Worm (Caenorhabditis elegans) whole organism, L4 larva: Measurements from ENCODE around the gene spe-45.

Experiments used
- F10B5.3 ChIP-seq: sonication (generic microtip); optimal IDR thresholded peaks from 2 replicates; lab custom pipeline; 2016; ENCODE audit warnings: mild to moderate bottlenecking, missing genetic modification characterization, missing compliant biosample characterization
- F49E8.2 ChIP-seq: sonication (generic microtip); optimal IDR thresholded peaks from 2 replicates; lab custom pipeline; 2016; ENCODE audit warnings: missing compliant biosample characterization, mild to moderate bottlenecking, missing genetic modification characterization, borderline replicate concordance
- T20F7.1 ChIP-seq: fragments of 200-800 bp; sonication (Bioruptor generic); optimal IDR thresholded peaks from 2 replicates; lab custom pipeline; 2018; ENCODE audit warnings: mild to moderate bottlenecking, missing genetic modification characterization, missing compliant biosample characterization
- ZK546.5 ChIP-seq, 2 experiments: sonication (generic microtip); optimal IDR thresholded peaks; 2 replicates each; lab custom pipeline; 2017; ENCODE audit warnings: missing biosample characterization in 2 of 2, missing genetic modification characterization in 2 of 2
- aha-1 ChIP-seq: fragments of 150-350 bp; peaks from one replicate; lab custom pipeline; 2014; ENCODE audit warnings: missing biosample characterization, missing genetic modification characterization
- aly-2 ChIP-seq: sonication (generic microtip); optimal IDR thresholded peaks from 2 replicates; lab custom pipeline; 2018; ENCODE audit warnings: missing biosample characterization, missing genetic modification characterization
- attf-4 ChIP-seq: sonication (generic microtip); optimal IDR thresholded peaks from 3 replicates; lab custom pipeline; 2017; ENCODE audit warnings: missing biosample characterization, missing genetic modification characterization
- ceh-20 ChIP-seq: fragments of 200-800 bp; sonication (Bioruptor generic); IDR thresholded peaks from 2 replicates; pipeline ENCODE4 v1.3.6; 2022; ENCODE audit warnings: missing genetic modification reagents, missing genetic modification characterization, missing compliant biosample characterization
- ceh-44 ChIP-seq: fragments of 200-800 bp; sonication (Bioruptor generic); IDR thresholded peaks from 2 replicates; pipeline ENCODE4 v1.3.6; 2022; ENCODE audit warnings: missing genetic modification reagents, missing genetic modification characterization, missing compliant biosample characterization
- daf-12 ChIP-seq: fragments of 150-350 bp; optimal IDR thresholded peaks from 2 replicates; lab custom pipeline; 2014; ENCODE audit warnings: missing biosample characterization, missing genetic modification reagents, missing genetic modification characterization
- daf-16 ChIP-seq, 3 experiments: sonication (generic microtip); optimal IDR thresholded peaks; 2 replicates each; lab custom pipeline; 2016 to 2017; ENCODE audit warnings: missing genetic modification characterization in 3 of 3, missing genetic modification reagents in 3 of 3, mild to moderate bottlenecking in 2 of 3, missing compliant biosample characterization in 2 of 3, missing biosample characterization in 1 of 3, moderate library complexity in 1 of 3
- dmd-6 ChIP-seq: fragments of 200-800 bp; sonication (Bioruptor generic); IDR thresholded peaks from 2 replicates; pipeline ENCODE4 v1.3.6; 2022; ENCODE audit warnings: missing genetic modification reagents, missing genetic modification characterization, missing compliant biosample characterization
- duxl-1 ChIP-seq: sonication (generic microtip); optimal IDR thresholded peaks from 2 replicates; lab custom pipeline; 2016; ENCODE audit warnings: mild to moderate bottlenecking, missing genetic modification characterization, moderate library complexity, missing compliant biosample characterization; ENCODE audit not compliant: poor library complexity
- egl-43 ChIP-seq: fragments of 200-800 bp; sonication (Bioruptor generic); IDR thresholded peaks from 2 replicates; pipeline ENCODE4 v1.3.6; 2022; ENCODE audit warnings: missing genetic modification reagents, missing genetic modification characterization, missing compliant biosample characterization
- fkh-10 ChIP-seq: fragments of 150-350 bp; optimal IDR thresholded peaks from 2 replicates; lab custom pipeline; 2014; ENCODE audit warnings: missing biosample characterization, missing genetic modification reagents, missing genetic modification characterization
- fos-1 ChIP-seq: fragments of 150-350 bp; optimal IDR thresholded peaks from 2 replicates; lab custom pipeline; 2014; ENCODE audit warnings: missing biosample characterization, missing genetic modification characterization
- gei-8 ChIP-seq: fragments of 200-800 bp; sonication (Bioruptor generic); optimal IDR thresholded peaks from 2 replicates; lab custom pipeline; 2018; ENCODE audit warnings: mild to moderate bottlenecking, missing genetic modification characterization, missing compliant biosample characterization
- hlh-30 ChIP-seq: sonication (generic microtip); optimal IDR thresholded peaks from 2 replicates; lab custom pipeline; 2017; ENCODE audit warnings: antibody characterized with exemption, mild to moderate bottlenecking, missing genetic modification characterization, missing compliant biosample characterization; ENCODE audit not compliant: insufficient read depth
- jun-1 ChIP-seq: fragments of 150-350 bp; optimal IDR thresholded peaks from 2 replicates; lab custom pipeline; 2014; ENCODE audit warnings: missing biosample characterization, missing genetic modification reagents, missing genetic modification characterization
- lin-29 ChIP-seq: fragments of 200-800 bp; sonication (Bioruptor generic); IDR thresholded peaks from 2 replicates; pipeline ENCODE4 v1.3.6; 2022; ENCODE audit warnings: missing genetic modification reagents, missing genetic modification characterization, missing compliant biosample characterization
- lin-38 ChIP-seq: fragments of 200-800 bp; sonication (Bioruptor generic); IDR thresholded peaks from 2 replicates; pipeline ENCODE4 v1.3.6; 2022; ENCODE audit warnings: missing genetic modification reagents, missing genetic modification characterization, missing compliant biosample characterization
- lin-39 ChIP-seq: fragments of 150-350 bp; optimal IDR thresholded peaks from 2 replicates; lab custom pipeline; 2014; ENCODE audit warnings: missing biosample characterization, missing genetic modification reagents, missing genetic modification characterization
- lir-3 ChIP-seq: sonication (generic microtip); optimal IDR thresholded peaks from 2 replicates; lab custom pipeline; 2016; ENCODE audit warnings: mild to moderate bottlenecking, missing genetic modification characterization, missing compliant biosample characterization
- mdt-29 ChIP-seq: fragments of 200-800 bp; sonication (Bioruptor generic); IDR thresholded peaks from 2 replicates; pipeline ENCODE4 v1.3.6; 2022; ENCODE audit warnings: missing genetic modification reagents, missing genetic modification characterization, missing compliant biosample characterization
- mep-1 ChIP-seq: fragments of 150-350 bp; sonication (generic microtip); optimal IDR thresholded peaks from 3 replicates; lab custom pipeline; 2014; ENCODE audit warnings: missing biosample characterization, missing genetic modification characterization
- mxl-2 ChIP-seq: fragments of 200-800 bp; sonication (Bioruptor generic); conservative IDR thresholded peaks from 2 replicates; pipeline ENCODE4 v1.3.6; 2022; ENCODE audit warnings: missing genetic modification reagents, missing genetic modification characterization, missing compliant biosample characterization
- nhr-111 ChIP-seq: fragments of 200-800 bp; sonication (Bioruptor generic); optimal IDR thresholded peaks from 2 replicates; lab custom pipeline; 2018; ENCODE audit warnings: mild to moderate bottlenecking, missing genetic modification characterization, missing compliant biosample characterization
- nhr-237 ChIP-seq: sonication (generic microtip); optimal IDR thresholded peaks from 2 replicates; lab custom pipeline; 2017; ENCODE audit warnings: missing biosample characterization, missing genetic modification characterization
- nhr-25 ChIP-seq: sonication (generic microtip); optimal IDR thresholded peaks from 2 replicates; lab custom pipeline; 2017; ENCODE audit warnings: missing genetic modification characterization, mild to moderate bottlenecking, missing compliant biosample characterization, antibody characterized with exemption, moderate library complexity, borderline replicate concordance; ENCODE audit not compliant: insufficient read depth
- nhr-28 ChIP-seq: fragments of 150-350 bp; optimal IDR thresholded peaks from 2 replicates; lab custom pipeline; 2014; ENCODE audit warnings: missing biosample characterization, missing genetic modification characterization
- nhr-41 ChIP-seq: fragments of 200-800 bp; sonication (Bioruptor generic); IDR thresholded peaks from 2 replicates; pipeline ENCODE4 v1.3.6; 2022; ENCODE audit warnings: missing genetic modification reagents, missing genetic modification characterization, missing compliant biosample characterization
- nhr-48 ChIP-seq: sonication (generic microtip); optimal IDR thresholded peaks from 2 replicates; lab custom pipeline; 2016; ENCODE audit warnings: mild to moderate bottlenecking, missing genetic modification characterization, missing compliant biosample characterization
- nhr-6 ChIP-seq: fragments of 150-350 bp; optimal IDR thresholded peaks from 2 replicates; lab custom pipeline; 2014; ENCODE audit warnings: missing biosample characterization, missing genetic modification characterization
- nhr-76 ChIP-seq: fragments of 150-350 bp; optimal IDR thresholded peaks from 2 replicates; lab custom pipeline; 2014; ENCODE audit warnings: missing biosample characterization, missing genetic modification characterization
- nhr-77 ChIP-seq: fragments of 150-350 bp; optimal IDR thresholded peaks from 2 replicates; lab custom pipeline; 2014; ENCODE audit warnings: missing biosample characterization, missing genetic modification characterization
- pha-4 ChIP-seq, 2 experiments: fragments of 150-350 bp in 1 of 2; fragments of 200-800 bp in 1 of 2; sonication (Bioruptor generic) in 1 of 2; IDR thresholded peaks in 1 of 2; optimal IDR thresholded peaks in 1 of 2; 2 replicates each; pipeline versions ENCODE4 v1.3.6 to Lab custom; 2014 to 2022; ENCODE audit warnings: missing genetic modification characterization in 2 of 2, missing genetic modification reagents in 2 of 2, missing biosample characterization in 1 of 2, missing compliant biosample characterization in 1 of 2
- php-3 ChIP-seq: fragments of 200-800 bp; sonication (Bioruptor generic); IDR thresholded peaks from 2 replicates; pipeline ENCODE4 v1.3.6; 2022; ENCODE audit warnings: missing genetic modification reagents, missing genetic modification characterization, missing compliant biosample characterization
- pqm-1 ChIP-seq: sonication (generic microtip); optimal IDR thresholded peaks from 2 replicates; lab custom pipeline; 2017; ENCODE audit warnings: missing biosample characterization, missing genetic modification characterization
- rbr-2 ChIP-seq: sonication (generic microtip); optimal IDR thresholded peaks from 2 replicates; lab custom pipeline; 2016; ENCODE audit warnings: missing genotype, missing genetic modification characterization, missing compliant biosample characterization
- saeg-2 ChIP-seq: fragments of 200-800 bp; sonication (Bioruptor generic); IDR thresholded peaks from 2 replicates; pipeline ENCODE4 v1.3.6; 2022; ENCODE audit warnings: missing genetic modification reagents, missing genetic modification characterization, missing compliant biosample characterization
- sdz-12 ChIP-seq: fragments of 200-800 bp; sonication (Bioruptor generic); optimal IDR thresholded peaks from 2 replicates; lab custom pipeline; 2018; ENCODE audit warnings: mild to moderate bottlenecking, missing genetic modification characterization, missing compliant biosample characterization
- snpc-1.2 ChIP-seq: fragments of 200-800 bp; sonication (Bioruptor generic); IDR thresholded peaks from 2 replicates; pipeline ENCODE4 v1.3.6; 2022; ENCODE audit warnings: missing genetic modification reagents, missing genetic modification characterization, missing compliant biosample characterization
- spr-1 ChIP-seq: sonication (generic microtip); optimal IDR thresholded peaks from 2 replicates; lab custom pipeline; 2016; ENCODE audit warnings: mild to moderate bottlenecking, missing genetic modification characterization, missing compliant biosample characterization
- spr-3 ChIP-seq: fragments of 200-800 bp; sonication (Bioruptor generic); optimal IDR thresholded peaks from 2 replicates; lab custom pipeline; 2018; ENCODE audit warnings: mild to moderate bottlenecking, missing genetic modification characterization, missing compliant biosample characterization
- tag-97 ChIP-seq: fragments of 200-800 bp; sonication (Bioruptor generic); IDR thresholded peaks from 2 replicates; pipeline ENCODE4 v1.3.6; 2022; ENCODE audit warnings: missing genetic modification characterization, missing compliant biosample characterization
- unc-130 ChIP-seq: sonication (generic microtip); optimal IDR thresholded peaks from 2 replicates; lab custom pipeline; 2016; ENCODE audit warnings: missing genetic modification reagents, missing genetic modification characterization, missing compliant biosample characterization
- unc-39 ChIP-seq: sonication (generic microtip); optimal IDR thresholded peaks from 2 replicates; lab custom pipeline; 2017; ENCODE audit warnings: missing biosample characterization, missing genetic modification characterization
- zfp-3 ChIP-seq: fragments of 200-800 bp; sonication (Bioruptor generic); conservative IDR thresholded peaks from 2 replicates; pipeline ENCODE4 v1.3.6; 2022; ENCODE audit warnings: missing genetic modification reagents, missing genetic modification characterization, missing compliant biosample characterization
- ztf-7 ChIP-seq: fragments of 150-350 bp; optimal IDR thresholded peaks from 2 replicates; lab custom pipeline; 2014; ENCODE audit warnings: missing biosample characterization, missing genetic modification characterization

spe-45 gene

DNA sequence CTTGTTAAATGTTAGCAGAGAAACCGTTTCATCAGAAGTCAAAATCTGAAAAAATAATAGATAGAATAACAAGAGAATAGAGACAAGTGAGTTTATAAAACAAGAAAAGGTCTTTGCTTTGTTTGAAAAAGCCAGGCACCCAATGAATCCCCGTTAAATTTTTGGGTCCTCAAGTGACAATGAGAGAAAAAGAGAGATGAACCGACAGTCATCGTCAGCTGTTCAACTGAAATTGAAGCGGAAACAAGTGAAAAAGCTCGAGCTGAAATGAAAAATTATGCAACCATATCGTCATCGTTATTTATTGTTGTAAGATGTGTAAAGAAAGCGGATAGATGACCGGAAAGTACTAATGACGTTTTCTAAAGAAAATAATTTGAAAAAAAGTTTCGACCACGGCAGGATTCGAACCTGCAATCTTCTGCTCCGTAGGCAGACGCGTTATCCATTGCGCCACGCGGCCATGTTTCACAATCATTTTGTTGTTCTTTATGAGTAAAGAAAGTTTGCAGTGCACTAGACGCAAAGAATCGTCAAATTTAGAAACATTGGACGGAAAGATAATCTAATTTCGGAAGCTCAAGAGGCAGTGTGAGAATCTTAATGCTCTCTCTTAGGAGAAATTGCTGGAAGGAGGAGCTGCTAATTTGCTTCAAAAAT lies 27.8 kb upstream of the spe-45 start, which contains the start of gene F08G5.3 (continued):
- TF ChIP-seq nhr-111 (GFP tag; lab: Kevin White, UChicago), result peak; percentile 69
- peak; percentile 45; the same call in 1 of the 2 replicates for TF ChIP-seq nhr-41 (GFP tag; lab: Robert Waterston, UW)
- TF ChIP-seq pha-4 (GFP tag; IDR thresholded peaks at IDR 0.05; lab: Robert Waterston, UW), result peak; percentile 91
- no peak for TF ChIP-seq pha-4 (tag; optimal IDR thresholded peaks at IDR 0.05; lab: Kevin White, UChicago)
- TF ChIP-seq jun-1 (tag; lab: Kevin White, UChicago), result no peak
- peak; percentile 41 for TF ChIP-seq T20F7.1 (GFP tag; lab: Kevin White, UChicago)
- peak; percentile 81 for TF ChIP-seq zfp-3
- TF ChIP-seq aly-2 (tag; lab: Kevin White, UChicago), result no peak
- peak; percentile 51 for TF ChIP-seq F49E8.2 (tag; lab: Kevin White, UChicago)
- TF ChIP-seq nhr-6 (tag; lab: Kevin White, UChicago), result peak; percentile 50
- peak; percentile 31; the same call in 1 of the 2 replicates for TF ChIP-seq php-3 (GFP tag; lab: Robert Waterston, UW)
- TF ChIP-seq mdt-29, result peak; percentile 72; the same call in 1 of the 2 replicates
- TF ChIP-seq aha-1 (tag; lab: Kevin White, UChicago), result no peak
- no peak for TF ChIP-seq unc-39 (tag; lab: Kevin White, UChicago)
- TF ChIP-seq ceh-20 (GFP tag; lab: Robert Waterston, UW), result peak; percentile 68
- TF ChIP-seq daf-16 (GFP tag; optimal IDR thresholded peaks at IDR 0.05; lab: Kevin White, UChicago), result peak in 1 of 2 experiments; percentile 80
- TF ChIP-seq daf-16 (tag; optimal IDR thresholded peaks at IDR 0.05; lab: Kevin White, UChicago), result peak; percentile 44
- peak; percentile 15 for TF ChIP-seq nhr-28
- no peak for TF ChIP-seq lin-29 (GFP tag; lab: Robert Waterston, UW)
- TF ChIP-seq nhr-237, result no peak
- TF ChIP-seq duxl-1 (tag; lab: Kevin White, UChicago), result peak; percentile 37
- TF ChIP-seq sdz-12 (GFP tag; lab: Kevin White, UChicago), result no peak
- TF ChIP-seq nhr-77 (tag; lab: Kevin White, UChicago), result peak; percentile 32
- TF ChIP-seq nhr-48 (tag; lab: Kevin White, UChicago), result peak; percentile 23
- no peak for TF ChIP-seq nhr-76 (tag; lab: Kevin White, UChicago)
- TF ChIP-seq lir-3 (tag; lab: Kevin White, UChicago), result peak; percentile 49
- peak; percentile 82 for TF ChIP-seq lin-38 (GFP tag; lab: Robert Waterston, UW)
- TF ChIP-seq F10B5.3, result no peak
- TF ChIP-seq spr-1, result no peak
- TF ChIP-seq unc-130 (GFP tag; lab: Kevin White, UChicago), result peak; percentile 68
- TF ChIP-seq mxl-2 (GFP tag; lab: Robert Waterston, UW), result 0 out of 2 replicates have a peak, but pooled peaks have one; percentile 34
- no peak for TF ChIP-seq ZK546.5 (tag; optimal IDR thresholded peaks at IDR 0.05; lab: Kevin White, UChicago)
- TF ChIP-seq tag-97 (GFP tag; lab: Robert Waterston, UW), result no peak
- TF ChIP-seq snpc-1.2 (GFP tag; lab: Robert Waterston, UW), result peak; percentile 91
- TF ChIP-seq dmd-6 (GFP tag; lab: Robert Waterston, UW), result peak; percentile 46
- peak; percentile 91 for TF ChIP-seq egl-43
- TF ChIP-seq ceh-44 (GFP tag; lab: Robert Waterston, UW), result 0 out of 2 replicates have a peak, but pooled peaks have one; percentile 43
- TF ChIP-seq fkh-10 (GFP tag; lab: Kevin White, UChicago), result no peak
- no peak for TF ChIP-seq lin-39
- TF ChIP-seq daf-12 (tag; lab: Kevin White, UChicago), result no peak
- TF ChIP-seq ztf-7 (tag; lab: Kevin White, UChicago), result peak; percentile 78
- peak; percentile 49 for TF ChIP-seq mep-1 (tag; lab: Kevin White, UChicago)
- TF ChIP-seq saeg-2, result peak; percentile 66; the same call in 1 of the 2 replicates
- TF ChIP-seq hlh-30 (tag; lab: Kevin White, UChicago), result peak; percentile 59
- TF ChIP-seq gei-8 (GFP tag; lab: Kevin White, UChicago), result peak; percentile 72
- no peak for TF ChIP-seq nhr-25
- TF ChIP-seq fos-1, result no peak
- peak; percentile 47 for TF ChIP-seq rbr-2 (tag; lab: Kevin White, UChicago)
- no peak for TF ChIP-seq attf-4 (tag; lab: Kevin White, UChicago)
- TF ChIP-seq pqm-1 (tag; lab: Kevin White, UChicago), result no peak
- peak; percentile 53 for TF ChIP-seq spr-3 (GFP tag; lab: Kevin White, UChicago)
